Fruit fly (Drosophila melanogaster) whole organism, wandering third instar larva: ENCODE data around the gene Pex7.

Experiments used
- CrebA ChIP-seq: fragments of 200-800 bp; sonication (Bioruptor generic); optimal IDR thresholded peaks from 2 replicates; lab custom pipeline; 2016; ENCODE audit warnings: missing biosample characterization, mild to moderate bottlenecking, missing genetic modification characterization, borderline replicate concordance
- sv ChIP-seq: fragments of 200-800 bp; sonication (Bioruptor generic); optimal IDR thresholded peaks from 3 replicates; lab custom pipeline; 2016; ENCODE audit warnings: missing biosample characterization, missing genetic modification characterization
- usp ChIP-seq: fragments of >200 bp; optimal IDR thresholded peaks from 2 replicates; lab custom pipeline; 2017; ENCODE audit warnings: missing biosample characterization, missing genetic modification characterization

- TF ChIP-seq sv (GFP tag; lab: Kevin White, UChicago) (no peak), usp (no peak), CrebA (peak; percentile 86)
Observed at dm6 chr3L:8691891-8692874, 45.2 kb downstream of the Pex7 start.
